Fruit fly (Drosophila melanogaster) whole organism, embryonic: ENCODE data around the gene Mettl4.

Source experiments
- Asciz ChIP-seq: fragments of 200-800 bp; sonication (Bioruptor generic); optimal IDR thresholded peaks from 2 replicates; lab custom pipeline; 2017; ENCODE audit warnings: missing biosample characterization, mild to moderate bottlenecking, missing genetic modification characterization, missing genetic modification reagents
- BEAF-32 ChIP-seq: fragments of 200-800 bp; sonication (Bioruptor generic); optimal IDR thresholded peaks from 3 replicates; lab custom pipeline; 2017; ENCODE audit warnings: missing biosample characterization, missing genetic modification characterization, mild to moderate bottlenecking, moderate library complexity, missing genetic modification reagents
- Bgb ChIP-seq: fragments of 200-800 bp; sonication (Bioruptor generic); IDR thresholded peaks from 2 replicates; pipeline ENCODE4 v1.3.6; 2022; ENCODE audit warnings: missing biosample characterization, missing genetic modification characterization; ENCODE audit not compliant: partially characterized antibody
- CG10267 ChIP-seq: fragments of 200-800 bp; sonication (Bioruptor generic); optimal IDR thresholded peaks from 2 replicates; lab custom pipeline; 2018; ENCODE audit warnings: missing biosample characterization, mild to moderate bottlenecking, missing genetic modification characterization, moderate library complexity
- CG10565 ChIP-seq: fragments of 200-800 bp; sonication (Bioruptor generic); optimal IDR thresholded peaks from 3 replicates; lab custom pipeline; 2016; ENCODE audit warnings: missing biosample characterization, mild to moderate bottlenecking, missing genetic modification characterization
- CG14860 ChIP-seq: fragments of 200-800 bp; sonication (Bioruptor generic); IDR thresholded peaks from 3 replicates; pipeline ENCODE4 v1.3.6; 2022; ENCODE audit warnings: missing biosample characterization, missing genetic modification characterization; ENCODE audit not compliant: partially characterized antibody
- CG31441 ChIP-seq: fragments of 200-800 bp; sonication (Bioruptor generic); IDR thresholded peaks from 2 replicates; pipeline ENCODE4 v1.3.6; 2022; ENCODE audit warnings: missing biosample characterization, missing genetic modification characterization
- CG3163 ChIP-seq: fragments of 200-800 bp; sonication (Bioruptor generic); optimal IDR thresholded peaks from 3 replicates; lab custom pipeline; 2016; ENCODE audit warnings: missing biosample characterization, missing genetic modification characterization
- CG34376 ChIP-seq: fragments of 200-800 bp; sonication (Bioruptor generic); optimal IDR thresholded peaks from 2 replicates; lab custom pipeline; 2018; ENCODE audit warnings: missing biosample characterization, mild to moderate bottlenecking, missing genetic modification characterization
- CG34422 ChIP-seq: fragments of 200-800 bp; sonication (Bioruptor generic); IDR thresholded peaks from 3 replicates; pipeline ENCODE4 v1.3.6; 2022; ENCODE audit warnings: missing biosample characterization, missing genetic modification characterization
- CG3995 ChIP-seq: fragments of 200-800 bp; sonication (Bioruptor generic); optimal IDR thresholded peaks from 3 replicates; lab custom pipeline; 2016; ENCODE audit warnings: missing biosample characterization, missing genetic modification characterization
- CG6765 ChIP-seq: fragments of 200-800 bp; sonication (Bioruptor generic); optimal IDR thresholded peaks from 3 replicates; lab custom pipeline; 2017; ENCODE audit warnings: missing biosample characterization, mild to moderate bottlenecking, missing genetic modification characterization
- CG7271 ChIP-seq: fragments of 200-800 bp; sonication (Bioruptor generic); optimal IDR thresholded peaks from 2 replicates; lab custom pipeline; 2018; ENCODE audit warnings: missing biosample characterization, mild to moderate bottlenecking, missing genetic modification characterization, moderate library complexity
- CG8944 ChIP-seq: fragments of 200-800 bp; sonication (Bioruptor generic); optimal IDR thresholded peaks from 3 replicates; lab custom pipeline; 2016; ENCODE audit warnings: missing biosample characterization, missing genetic modification characterization
- CG9727 ChIP-seq: fragments of 200-800 bp; sonication (Bioruptor generic); optimal IDR thresholded peaks from 3 replicates; lab custom pipeline; 2017; ENCODE audit warnings: missing biosample characterization, mild to moderate bottlenecking, missing genetic modification characterization
- D ChIP-seq, 2 experiments: fragments of 200-800 bp in 1 of 2; fragments of >200 bp in 1 of 2; sonication (Bioruptor generic) in 1 of 2; optimal IDR thresholded peaks; 2 replicates in 1 of 2; 3 replicates in 1 of 2; lab custom pipeline; 2017; ENCODE audit warnings: mild to moderate bottlenecking in 1 of 2, missing biosample characterization in 1 of 2, missing genetic modification characterization in 1 of 2, missing genetic modification reagents in 1 of 2
- Doc3 ChIP-seq: fragments of 200-800 bp; sonication (Bioruptor generic); IDR thresholded peaks from 3 replicates; pipeline ENCODE4 v1.3.6; 2022; ENCODE audit warnings: missing biosample characterization, missing genetic modification characterization; ENCODE audit not compliant: partially characterized antibody
- Fer2 ChIP-seq: fragments of 200-800 bp; sonication (Bioruptor generic); optimal IDR thresholded peaks from 2 replicates; lab custom pipeline; 2018; ENCODE audit warnings: missing biosample characterization, mild to moderate bottlenecking, missing genetic modification characterization, moderate library complexity
- Hand ChIP-seq: fragments of 200-800 bp; sonication (Bioruptor generic); optimal IDR thresholded peaks from 2 replicates; lab custom pipeline; 2017; ENCODE audit warnings: mild to moderate bottlenecking, missing biosample characterization, missing genetic modification reagents, missing genetic modification characterization
- MESR4 ChIP-seq: fragments of 200-800 bp; sonication (Bioruptor generic); optimal IDR thresholded peaks from 2 replicates; lab custom pipeline; 2018; ENCODE audit warnings: missing biosample characterization, mild to moderate bottlenecking, missing genetic modification characterization, moderate library complexity
- NC2α ChIP-seq: fragments of 200-800 bp; sonication (Bioruptor generic); optimal IDR thresholded peaks from 2 replicates; lab custom pipeline; 2016; ENCODE audit warnings: missing biosample characterization, missing genetic modification characterization
- NFAT ChIP-seq: fragments of 200-800 bp; sonication (Bioruptor generic); IDR thresholded peaks from 2 replicates; pipeline ENCODE4 v1.3.6; 2022; ENCODE audit warnings: missing biosample characterization, missing genetic modification characterization
- Side ChIP-seq: fragments of 200-800 bp; sonication (Bioruptor generic); optimal IDR thresholded peaks from 2 replicates; lab custom pipeline; 2016; ENCODE audit warnings: missing biosample characterization, missing genetic modification characterization
- Sox102F ChIP-seq: fragments of 200-800 bp; sonication (Bioruptor generic); optimal IDR thresholded peaks from 2 replicates; lab custom pipeline; 2018; ENCODE audit warnings: missing biosample characterization, mild to moderate bottlenecking, missing genetic modification characterization, moderate library complexity
- Xbp1 ChIP-seq: fragments of 200-800 bp; sonication (Bioruptor generic); optimal IDR thresholded peaks from 3 replicates; lab custom pipeline; 2016; ENCODE audit warnings: missing biosample characterization, mild to moderate bottlenecking, missing genetic modification characterization
- ash1 ChIP-seq: fragments of 200-800 bp; sonication (Bioruptor generic); optimal IDR thresholded peaks from 2 replicates; lab custom pipeline; 2018; ENCODE audit warnings: missing biosample characterization, mild to moderate bottlenecking, missing genetic modification characterization
- bcd ChIP-seq: fragments of 200-800 bp; sonication (Bioruptor generic); optimal IDR thresholded peaks from 2 replicates; lab custom pipeline; 2017; ENCODE audit warnings: missing biosample characterization, mild to moderate bottlenecking, missing genetic modification characterization
- btn ChIP-seq: fragments of 200-800 bp; sonication (Bioruptor generic); optimal IDR thresholded peaks from 2 replicates; lab custom pipeline; 2016; ENCODE audit warnings: missing biosample characterization, missing genetic modification characterization
- dati ChIP-seq: fragments of 200-800 bp; sonication (Bioruptor generic); IDR thresholded peaks from 2 replicates; pipeline ENCODE4 v1.3.6; 2022; ENCODE audit warnings: missing biosample characterization, missing genetic modification characterization
- eyg ChIP-seq: fragments of 200-800 bp; sonication (Bioruptor generic); optimal IDR thresholded peaks from 3 replicates; lab custom pipeline; 2016; ENCODE audit warnings: missing biosample characterization, missing genetic modification characterization
- fd96Cb ChIP-seq: fragments of 200-800 bp; sonication (Bioruptor generic); optimal IDR thresholded peaks from 2 replicates; lab custom pipeline; 2018; ENCODE audit warnings: missing biosample characterization, mild to moderate bottlenecking, missing genetic modification characterization, moderate library complexity
- gsb-n ChIP-seq: fragments of 200-800 bp; sonication (Bioruptor generic); optimal IDR thresholded peaks from 3 replicates; lab custom pipeline; 2018; ENCODE audit warnings: missing biosample characterization, mild to moderate bottlenecking, missing genetic modification characterization
- nerfin-2 ChIP-seq: fragments of 200-800 bp; sonication (Bioruptor generic); IDR thresholded peaks from 2 replicates; pipeline ENCODE4 v1.3.6; 2022; ENCODE audit warnings: missing biosample characterization, missing genetic modification characterization; ENCODE audit not compliant: partially characterized antibody
- pfk ChIP-seq: fragments of 200-800 bp; sonication (Bioruptor generic); optimal IDR thresholded peaks from 2 replicates; lab custom pipeline; 2018; ENCODE audit warnings: missing biosample characterization, mild to moderate bottlenecking, missing genetic modification characterization, moderate library complexity
- run ChIP-seq: fragments of 200-800 bp; sonication (Bioruptor generic); optimal IDR thresholded peaks from 3 replicates; lab custom pipeline; 2018; ENCODE audit warnings: missing biosample characterization, mild to moderate bottlenecking, missing genetic modification characterization
- salm ChIP-seq: fragments of 200-800 bp; sonication (Bioruptor generic); optimal IDR thresholded peaks from 2 replicates; lab custom pipeline; 2018; ENCODE audit warnings: missing biosample characterization, mild to moderate bottlenecking, missing genetic modification characterization
- schlank ChIP-seq: fragments of 200-800 bp; sonication (Bioruptor generic); optimal IDR thresholded peaks from 2 replicates; lab custom pipeline; 2018; ENCODE audit warnings: missing biosample characterization, mild to moderate bottlenecking, missing genetic modification characterization
- sens ChIP-seq: fragments of 200-800 bp; sonication (Bioruptor generic); peaks from one replicate; lab custom pipeline; 2016; ENCODE audit warnings: missing biosample characterization, missing genetic modification characterization
- tap ChIP-seq: fragments of 200-800 bp; optimal IDR thresholded peaks from 3 replicates; lab custom pipeline; 2019; ENCODE audit warnings: missing biosample characterization, mild to moderate bottlenecking, missing genetic modification characterization, moderate library complexity
- yki ChIP-seq: fragments of >200 bp; optimal IDR thresholded peaks from 3 replicates; lab custom pipeline; 2018

Mettl4 gene

DNA sequence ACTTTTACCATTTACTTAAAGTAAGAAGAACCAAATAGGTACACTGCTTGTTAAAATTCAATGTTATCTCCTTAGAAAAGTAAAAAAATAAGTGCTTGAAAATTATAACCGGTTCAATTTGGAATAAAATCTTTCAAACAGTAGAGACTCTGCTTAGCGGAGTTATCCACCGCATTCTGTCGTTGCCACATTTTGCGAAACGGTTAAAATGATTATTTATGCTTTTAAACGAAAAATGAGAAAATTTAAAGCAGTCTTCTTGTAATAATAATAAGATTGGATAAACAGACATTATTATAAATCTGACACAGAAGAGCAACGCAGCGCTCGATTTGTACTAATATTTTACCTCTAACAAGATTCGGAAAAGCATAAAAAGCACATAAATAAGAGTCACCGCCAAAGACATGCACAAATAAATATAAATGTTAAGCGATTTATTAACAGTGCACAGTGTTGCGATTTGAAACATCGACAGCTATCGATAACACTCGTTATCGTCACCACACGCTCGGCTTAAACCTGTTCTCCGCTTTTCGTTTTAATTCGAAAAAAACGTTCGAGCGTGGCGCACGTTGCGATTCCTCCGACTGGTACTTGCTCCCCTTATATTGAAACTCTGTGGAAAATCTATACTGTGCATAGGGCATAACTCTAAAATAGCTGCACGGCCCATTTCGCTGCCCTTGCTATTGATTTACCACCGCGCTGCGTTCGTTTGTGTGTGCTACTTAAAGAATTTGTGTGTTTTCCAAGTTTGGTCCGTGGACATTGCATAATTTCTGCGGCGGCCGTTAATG, 26.0 kb downstream of the Mettl4 start, which contains the start of gene Fas1 (continued):
- TF ChIP-seq Bgb (GFP tag; lab: Robert Waterston, UW), result peak; percentile 71
- no peak for TF ChIP-seq CG8944 (GFP tag; lab: Kevin White, UChicago)
- TF ChIP-seq Hand, result no peak
- TF ChIP-seq CG3163 (GFP tag; lab: Kevin White, UChicago), result no peak
- TF ChIP-seq MESR4 (GFP tag; lab: Kevin White, UChicago), result peak; percentile 45
- TF ChIP-seq, all 482 proteins: peak for 118

DNA sequence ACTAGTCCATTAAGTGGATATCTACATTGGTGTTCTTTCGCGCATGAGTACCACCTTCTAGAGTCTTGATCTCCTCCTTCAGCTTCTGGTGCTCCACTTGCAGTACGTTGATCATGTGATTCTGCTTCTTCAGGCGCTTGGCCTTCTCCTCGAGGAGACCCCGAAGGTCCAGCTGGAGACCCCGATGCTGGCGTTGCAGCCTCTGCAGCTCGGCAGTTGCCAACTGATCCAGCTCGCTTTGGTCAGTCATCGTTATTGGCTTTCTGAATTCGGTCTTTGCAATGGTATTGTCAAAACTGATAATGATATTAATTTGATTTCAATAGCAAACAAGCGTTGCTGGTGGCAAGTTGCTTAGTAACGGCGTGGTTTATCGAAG, 26.6 kb downstream of the Mettl4 start, which contains the start of gene Ccdc114:
Ccdc114 (minus strand) TSS at position 347 of the 379 bp plus-strand sequence.
- TF ChIP-seq D (optimal IDR thresholded peaks at IDR 0.05; lab: Kevin White, UChicago), result peak; percentile 2
- no peak for TF ChIP-seq D (GFP tag; optimal IDR thresholded peaks at IDR 0.05; lab: Kevin White, UChicago)
- no peak for TF ChIP-seq Sox102F (GFP tag; lab: Kevin White, UChicago)
- peak; percentile 54 for TF ChIP-seq sens (GFP tag; lab: Kevin White, UChicago)

DNA sequence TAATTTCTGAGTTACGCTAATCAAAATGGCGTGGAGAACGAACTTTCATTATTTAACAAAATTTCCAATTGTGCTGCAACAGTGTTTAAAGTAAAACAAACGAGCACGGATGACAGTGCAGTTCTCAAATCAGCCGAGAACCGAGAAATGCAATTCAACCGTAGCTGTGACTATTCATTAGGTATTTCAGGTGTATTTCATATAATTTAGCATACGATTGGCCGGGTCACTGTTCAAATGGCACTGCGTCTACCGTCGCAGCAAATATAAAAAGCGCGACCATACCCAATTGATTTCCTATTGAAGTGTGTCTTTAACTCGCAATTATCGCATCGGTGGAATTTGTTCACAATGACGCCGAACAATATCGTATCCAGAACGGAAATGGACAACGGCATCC, 30.5 kb downstream of the Mettl4 start, which contains the start of gene CG14893:
CG14893 (plus strand) TSS at position 301 of the 400 bp plus-strand sequence.
- TF ChIP-seq eyg (GFP tag; lab: Kevin White, UChicago), result no peak

DNA sequence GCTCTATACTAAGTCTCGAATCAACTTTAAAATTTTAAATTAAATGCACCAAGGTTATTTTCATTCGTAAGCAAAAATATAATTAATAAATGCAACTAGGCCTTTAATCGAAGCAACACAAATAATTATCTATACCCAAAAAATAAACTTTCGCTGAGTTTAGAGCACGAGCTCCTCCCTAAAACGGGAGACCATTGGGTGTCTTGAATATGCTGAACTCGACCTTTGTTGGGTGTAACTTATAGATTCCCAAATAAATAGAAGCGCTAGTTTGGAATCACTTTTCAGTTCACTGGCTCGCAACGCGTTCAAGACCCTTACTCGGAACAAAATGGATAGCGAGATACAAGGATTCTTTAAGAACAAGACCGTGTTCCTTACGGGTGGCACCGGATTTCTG, 33.3 kb downstream of the Mettl4 start, which contains the start of gene CG17560:
CG17560 (plus strand) TSS at position 301 of the 400 bp plus-strand sequence.
- TF ChIP-seq run (tag; lab: Kevin White, UChicago) (no peak), ash1 (no peak), Doc3 (GFP tag; lab: Robert Waterston, UW) (0 out of 3 replicates have a peak, but pooled peaks have one; percentile 23), tap (tag; lab: Kevin White, UChicago) (no peak), pfk (GFP tag; lab: Kevin White, UChicago) (no peak), BEAF-32 (GFP tag; lab: Kevin White, UChicago) (peak; percentile 3), CG14860 (GFP tag; lab: Robert Waterston, UW) (no peak), Asciz (GFP tag; lab: Kevin White, UChicago) (no peak), CG31441 (GFP tag; lab: Robert Waterston, UW) (no peak), Sox102F (GFP tag; lab: Kevin White, UChicago) (no peak), nerfin-2 (no peak), gsb-n (tag; lab: Kevin White, UChicago) (no peak), fd96Cb (tag; lab: Kevin White, UChicago) (no peak), salm (tag; lab: Kevin White, UChicago) (no peak), bcd (GFP tag; lab: Kevin White, UChicago) (no peak), CG9727 (GFP tag; lab: Kevin White, UChicago) (no peak), btn (no peak), schlank (tag; lab: Kevin White, UChicago) (no peak)

DNA sequence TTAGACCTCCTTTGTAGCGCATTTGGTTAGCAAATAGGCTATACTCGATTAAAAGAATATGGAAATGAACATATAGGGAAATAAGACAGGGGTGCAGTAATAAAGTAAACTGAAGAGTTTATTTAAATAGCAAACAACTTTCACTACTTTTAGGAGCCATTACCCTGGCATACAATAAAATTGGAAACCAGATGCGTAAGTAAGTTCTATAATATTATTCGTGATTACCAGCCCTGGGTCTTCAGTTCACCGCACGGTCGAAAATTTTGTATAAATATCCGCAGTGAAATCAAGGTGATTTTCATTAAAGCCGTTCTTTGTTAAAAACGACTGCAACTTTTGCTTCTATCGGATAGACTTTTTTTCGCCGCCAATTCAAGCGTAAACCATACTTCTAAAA, 35.9 kb downstream of the Mettl4 start, which contains the start of gene CG17562:
CG17562 (plus strand) TSS at position 301 of the 400 bp plus-strand sequence.
- no peak for TF ChIP-seq CG34376 (GFP tag; lab: Kevin White, UChicago)
- TF ChIP-seq CG3995 (GFP tag; lab: Kevin White, UChicago), result no peak
- no peak for TF ChIP-seq CG10267 (tag; lab: Kevin White, UChicago)
- no peak for TF ChIP-seq CG6765 (GFP tag; lab: Kevin White, UChicago)
- TF ChIP-seq CG10565 (GFP tag; lab: Kevin White, UChicago), result no peak
- TF ChIP-seq Fer2 (tag; lab: Kevin White, UChicago), result no peak
- no peak for TF ChIP-seq NC2α (GFP tag; lab: Kevin White, UChicago)
- no peak for TF ChIP-seq NFAT (GFP tag; lab: Robert Waterston, UW)
- TF ChIP-seq Side (GFP tag; lab: Kevin White, UChicago), result no peak
- TF ChIP-seq yki, result no peak
- no peak for TF ChIP-seq Xbp1 (GFP tag; lab: Kevin White, UChicago)
- no peak for TF ChIP-seq dati (GFP tag; lab: Robert Waterston, UW)
- TF ChIP-seq CG7271 (tag; lab: Kevin White, UChicago), result no peak
- no peak for TF ChIP-seq CG34422 (GFP tag; lab: Robert Waterston, UW)
